Worm (Caenorhabditis elegans): ENCODE measurements around the gene lips-10.

The lips-10 gene

ce11 chrII:8419015-8419414 is 20.0 kb upstream of the lips-10 start:
- no peak for TF ChIP-seq F55B11.4 (tag; optimal IDR thresholded peaks at IDR 0.05; ENCODE audit: borderline replicate concordance, insufficient read depth)
- TF ChIP-seq ama-1 (optimal IDR thresholded peaks at IDR 0.05), result no peak
- TF ChIP-seq ama-1 (GFP tag; optimal IDR thresholded peaks at IDR 0.05), result no peak
- TF ChIP-seq attf-5 (GFP tag; optimal IDR thresholded peaks at IDR 0.05), result no peak
- no peak for TF ChIP-seq hmg-1.2 (GFP tag; IDR thresholded peaks at IDR 0.05)
- no peak for TF ChIP-seq F52B5.7 (tag; optimal IDR thresholded peaks at IDR 0.05)
- no peak for TF ChIP-seq aptf-3 (GFP tag; IDR thresholded peaks at IDR 0.05)
- TF ChIP-seq Y67H2A.10 (GFP tag; conservative IDR thresholded peaks at IDR 0.05), result no peak
- no peak for TF ChIP-seq attf-3 (GFP tag; conservative IDR thresholded peaks at IDR 0.05)
- TF ChIP-seq mxl-1 (tag; optimal IDR thresholded peaks at IDR 0.05), result no peak
- TF ChIP-seq T07F8.4 (tag; optimal IDR thresholded peaks at IDR 0.05), result no peak
- TF ChIP-seq ceh-79 (tag; optimal IDR thresholded peaks at IDR 0.05), result no peak
- no peak for TF ChIP-seq him-1 (tag; optimal IDR thresholded peaks at IDR 0.05)
- no peak for TF ChIP-seq hmg-20 (GFP tag; IDR thresholded peaks at IDR 0.05)
- TF ChIP-seq dox-1 (GFP tag; IDR thresholded peaks at IDR 0.05), result no peak

- peak; percentile 12 for TF ChIP-seq hrde-1 (tag; optimal IDR thresholded peaks at IDR 0.05; ENCODE audit: borderline replicate concordance)
Measured at ce11 chrII:8419798-8420197, 19.2 kb upstream of the lips-10 start, which contains the start of gene F14E5.8. TSS of gene F14E5.8 (plus strand) at chrII:8420098.

ce11 chrII:8420775-8421388 is 18.1 kb upstream of the lips-10 start:
- TF ChIP-seq ceh-27 (GFP tag; optimal IDR thresholded peaks at IDR 0.05) (no peak), F49E8.2 (tag; optimal IDR thresholded peaks at IDR 0.05; ENCODE audit: insufficient read depth) (peak; percentile 19), rpc-1 (optimal IDR thresholded peaks at IDR 0.05) (no peak), rpc-1 (tag; optimal IDR thresholded peaks at IDR 0.05) (no peak), egl-44 (GFP tag; IDR thresholded peaks at IDR 0.05) (no peak)

- no peak for TF ChIP-seq F37B4.10 (GFP tag; IDR thresholded peaks at IDR 0.05)
- no peak for TF ChIP-seq lin-26 (GFP tag; IDR thresholded peaks at IDR 0.05)
- TF ChIP-seq F52B5.7 (tag; optimal IDR thresholded peaks at IDR 0.05), result no peak
- TF ChIP-seq akir-1 (GFP tag; optimal IDR thresholded peaks at IDR 0.05), result no peak
- TF ChIP-seq hmg-20 (GFP tag; IDR thresholded peaks at IDR 0.05), result no peak
- no peak for TF ChIP-seq ama-1 (optimal IDR thresholded peaks at IDR 0.05)
- TF ChIP-seq ama-1 (GFP tag; optimal IDR thresholded peaks at IDR 0.05), result no peak
- no peak for TF ChIP-seq mxl-1 (tag; optimal IDR thresholded peaks at IDR 0.05)
- no peak for TF ChIP-seq hrde-1 (tag; optimal IDR thresholded peaks at IDR 0.05; ENCODE audit: borderline replicate concordance)
- no peak for TF ChIP-seq ccch-3 (GFP tag; optimal IDR thresholded peaks at IDR 0.05)
- TF ChIP-seq sptf-2 (GFP tag; optimal IDR thresholded peaks at IDR 0.05), result no peak
Measured at ce11 chrII:8428758-8428946, 10.3 kb upstream of the lips-10 start, which contains the start of gene F14E5.2. TSS of gene F14E5.2 (minus strand) at chrII:8428858.

- peak; percentile 70 for TF ChIP-seq ceh-91 (GFP tag; IDR thresholded peaks at IDR 0.05)
- TF ChIP-seq xnd-1 (tag; optimal IDR thresholded peaks at IDR 0.05), result peak; percentile 75
- no peak for TF ChIP-seq hmg-20 (GFP tag; IDR thresholded peaks at IDR 0.05)
- TF ChIP-seq efl-1 (GFP tag; optimal IDR thresholded peaks at IDR 0.05), result peak; percentile 24
- peak; percentile 64 for TF ChIP-seq madf-8 (GFP tag; conservative IDR thresholded peaks at IDR 0.05)
- TF ChIP-seq tbp1 (GFP tag; optimal IDR thresholded peaks at IDR 0.05), result peak; percentile 37
- TF ChIP-seq hmg-1.2 (GFP tag; IDR thresholded peaks at IDR 0.05), result peak; percentile 15; the same call in 1 of the 2 replicates
- peak; percentile 38; the same call in 1 of the 2 replicates for TF ChIP-seq B0019.2 (GFP tag; conservative IDR thresholded peaks at IDR 0.05)
- peak; percentile 87 for TF ChIP-seq madf-6 (GFP tag; IDR thresholded peaks at IDR 0.05)
- TF ChIP-seq F10E7.11 (tag; optimal IDR thresholded peaks at IDR 0.05), result no peak
- TF ChIP-seq F49E8.2 (tag; optimal IDR thresholded peaks at IDR 0.05; ENCODE audit: insufficient read depth), result peak; percentile 72
- peak; percentile 38 for TF ChIP-seq snpc-3.4 (tag; optimal IDR thresholded peaks at IDR 0.05)
- 0 out of 2 replicates have a peak, but pooled peaks have one; percentile 26 for TF ChIP-seq nfyb-1 (GFP tag; IDR thresholded peaks at IDR 0.05)
- peak; percentile 98 for TF ChIP-seq athp-1 (tag; optimal IDR thresholded peaks at IDR 0.05)
- peak; percentile 83 for TF ChIP-seq F33H1.4 (GFP tag; IDR thresholded peaks at IDR 0.05)
- peak; percentile 76 for TF ChIP-seq D2030.7 (GFP tag; IDR thresholded peaks at IDR 0.05)
- TF ChIP-seq let-607 (tag; optimal IDR thresholded peaks at IDR 0.05), result peak; percentile 79 to 85
Measured at ce11 chrII:8428947-8429919, 9.7 kb upstream of the lips-10 start.
